Fruit fly (Drosophila melanogaster): Measurements from ENCODE around the gene CCT3.

DNA sequence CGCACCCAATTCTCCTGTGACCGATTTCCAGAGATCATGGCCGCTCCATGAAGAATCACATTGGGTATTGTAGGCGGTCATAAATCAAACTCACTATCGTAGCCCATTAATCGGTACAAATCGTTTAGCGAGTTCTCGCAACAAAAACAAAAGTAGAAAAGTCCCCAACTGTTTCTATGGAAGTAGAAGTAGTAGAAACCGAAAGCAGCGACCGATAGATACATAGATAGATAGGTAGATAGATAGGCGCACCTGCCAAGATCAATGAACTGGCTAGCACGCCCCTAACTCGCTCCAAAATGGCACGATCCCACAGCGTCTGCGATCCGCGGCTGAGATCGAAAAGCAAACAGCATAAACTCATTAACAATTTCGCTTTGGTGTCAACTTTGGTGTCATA lies 46.7 kb upstream of the CCT3 start:
- no peak for TF ChIP-seq esn (GFP tag; optimal IDR thresholded peaks at IDR 0.05)
- TF ChIP-seq dsx (GFP tag; optimal IDR thresholded peaks at IDR 0.05; ENCODE audit: poor library complexity, severe bottlenecking) = no peak
- no peak for TF ChIP-seq vri (GFP tag; optimal IDR thresholded peaks at IDR 0.05)
- TF ChIP-seq Met (GFP tag; optimal IDR thresholded peaks at IDR 0.05) = no peak
- no peak for TF ChIP-seq CG11294 (GFP tag; IDR thresholded peaks at IDR 0.05)
- TF ChIP-seq Blimp-1 (GFP tag; optimal IDR thresholded peaks at IDR 0.05) = no peak
- TF ChIP-seq CG32006 (GFP tag; optimal IDR thresholded peaks at IDR 0.05) = no peak
- TF ChIP-seq CG10631 (GFP tag; optimal IDR thresholded peaks at IDR 0.05) = no peak
- TF ChIP-seq Hr39 (GFP tag; optimal IDR thresholded peaks at IDR 0.05) = no peak
- no peak for TF ChIP-seq Eip75B (GFP tag; optimal IDR thresholded peaks at IDR 0.05)
- no peak for TF ChIP-seq eg (GFP tag; IDR thresholded peaks at IDR 0.05)

Measured in whole organism, prepupa.